Fruit fly (Drosophila melanogaster) whole organism, prepupa: ENCODE measurements around the gene CG42830.
A peak's percentile ranks its signal among the peaks of the same experiment; 100 is the strongest.

Experiments
- CG10631 ChIP-seq: fragments of 200-800 bp; sonication (Bioruptor generic); optimal IDR thresholded peaks from 2 replicates; lab custom pipeline; 2016; ENCODE audit warnings: missing biosample characterization, missing genetic modification characterization
- CG32006 ChIP-seq: fragments of 200-800 bp; sonication (Bioruptor generic); optimal IDR thresholded peaks from 3 replicates; lab custom pipeline; 2017; ENCODE audit warnings: missing biosample characterization, mild to moderate bottlenecking, missing genetic modification characterization
- Eip75B ChIP-seq: fragments of 200-800 bp; sonication (Bioruptor generic); optimal IDR thresholded peaks from 3 replicates; lab custom pipeline; 2016; ENCODE audit warnings: missing biosample characterization, missing genetic modification characterization
- eg ChIP-seq: fragments of 200-800 bp; sonication (Bioruptor generic); IDR thresholded peaks from 3 replicates; pipeline ENCODE4 v1.3.6; 2022; ENCODE audit warnings: missing biosample characterization, missing genetic modification characterization
- fd85E ChIP-seq: fragments of 200-800 bp; sonication (Bioruptor generic); optimal IDR thresholded peaks from 3 replicates; lab custom pipeline; 2016; ENCODE audit warnings: missing biosample characterization, missing genetic modification characterization
- spab ChIP-seq: fragments of 200-800 bp; sonication (Bioruptor generic); optimal IDR thresholded peaks from 2 replicates; lab custom pipeline; 2017; ENCODE audit warnings: missing biosample characterization, mild to moderate bottlenecking, missing genetic modification characterization, missing genetic modification reagents
- svp ChIP-seq: fragments of 200-800 bp; sonication (Bioruptor generic); peaks from one replicate; lab custom pipeline; 2016; ENCODE audit warnings: missing biosample characterization, missing genetic modification characterization
- vri ChIP-seq: fragments of 200-800 bp; sonication (Bioruptor generic); optimal IDR thresholded peaks from 3 replicates; lab custom pipeline; 2016; ENCODE audit warnings: missing biosample characterization, mild to moderate bottlenecking, missing genetic modification characterization

The CG42830 gene

dm6 chr2L:17768580-17768979 is 43.9 kb downstream of the CG42830 start:
- peak; percentile 26 for TF ChIP-seq svp
- no peak for TF ChIP-seq fd85E (GFP tag; lab: Kevin White, UChicago)
- TF ChIP-seq vri (GFP tag; lab: Kevin White, UChicago), result no peak
- TF ChIP-seq CG32006, result no peak
- TF ChIP-seq spab, result no peak

- TF ChIP-seq eg (GFP tag; lab: Robert Waterston, UW) (no peak), CG10631 (GFP tag; lab: Kevin White, UChicago) (no peak), Eip75B (GFP tag; lab: Kevin White, UChicago) (no peak)
- TF ChIP-seq, all 60 proteins: peak for 0
Observed at dm6 chr2L:17763173-17763572, 49.3 kb downstream of the CG42830 start.
